Worm (Caenorhabditis elegans) whole organism, young adult: ENCODE measurements around the gene flp-9.

Experiments
- B0019.2 ChIP-seq: fragments of 200-800 bp; sonication (Bioruptor generic); conservative IDR thresholded peaks from 2 replicates; pipeline ENCODE4 v1.3.6; 2022; ENCODE audit warnings: missing genetic modification reagents, missing genetic modification characterization, missing compliant biosample characterization
- C06A6.2 ChIP-seq: fragments of 200-800 bp; sonication (Bioruptor generic); conservative IDR thresholded peaks from 2 replicates; pipeline ENCODE4 v1.3.6; 2022; ENCODE audit warnings: missing genetic modification characterization, missing compliant biosample characterization
- D2030.7 ChIP-seq: fragments of 200-800 bp; sonication (Bioruptor generic); IDR thresholded peaks from 2 replicates; pipeline ENCODE4 v1.3.6; 2022; ENCODE audit warnings: missing genetic modification reagents, missing genetic modification characterization, missing compliant biosample characterization
- F33H1.4 ChIP-seq: fragments of 200-800 bp; sonication (Bioruptor generic); IDR thresholded peaks from 2 replicates; pipeline ENCODE4 v1.3.6; 2022; ENCODE audit warnings: missing genetic modification reagents, missing genetic modification characterization, missing compliant biosample characterization
- F37B4.10 ChIP-seq: fragments of 200-800 bp; sonication (Bioruptor generic); IDR thresholded peaks from 2 replicates; pipeline ENCODE4 v1.3.6; 2022; ENCODE audit warnings: missing genetic modification characterization, missing compliant biosample characterization
- F39B2.1 ChIP-seq: fragments of 200-800 bp; sonication (Bioruptor generic); IDR thresholded peaks from 2 replicates; pipeline ENCODE4 v1.3.6; 2022; ENCODE audit warnings: missing genetic modification reagents, missing genetic modification characterization, missing compliant biosample characterization
- F52B5.7 ChIP-seq: sonication (generic microtip); optimal IDR thresholded peaks from 2 replicates; lab custom pipeline; 2016; ENCODE audit warnings: mild to moderate bottlenecking, missing genetic modification characterization, missing compliant biosample characterization
- F57A8.1 ChIP-seq: fragments of 200-800 bp; sonication (Bioruptor generic); optimal IDR thresholded peaks from 2 replicates; lab custom pipeline; 2018; ENCODE audit warnings: mild to moderate bottlenecking, missing genetic modification characterization, moderate library complexity, missing compliant biosample characterization
- F57C9.4 ChIP-seq: sonication (generic microtip); optimal IDR thresholded peaks from 2 replicates; lab custom pipeline; 2017; ENCODE audit warnings: mild to moderate bottlenecking, missing genetic modification characterization, missing compliant biosample characterization
- K11D2.4 ChIP-seq: fragments of 200-800 bp; sonication (Bioruptor generic); IDR thresholded peaks from 2 replicates; pipeline ENCODE4 v1.3.6; 2022; ENCODE audit warnings: missing genetic modification reagents, missing genetic modification characterization, missing compliant biosample characterization
- T07F8.4 ChIP-seq: sonication (generic microtip); optimal IDR thresholded peaks from 2 replicates; lab custom pipeline; 2016; ENCODE audit warnings: mild to moderate bottlenecking, missing genetic modification characterization, moderate library complexity, missing compliant biosample characterization
- Y53G8AR.9 ChIP-seq: fragments of 200-800 bp; sonication (Bioruptor generic); conservative IDR thresholded peaks from 2 replicates; pipeline ENCODE4 v1.3.6; 2022; ENCODE audit warnings: missing genetic modification reagents, missing genetic modification characterization, missing compliant biosample characterization
- akir-1 ChIP-seq: fragments of 200-800 bp; sonication (Bioruptor generic); optimal IDR thresholded peaks from 2 replicates; lab custom pipeline; 2018; ENCODE audit warnings: mild to moderate bottlenecking, missing genetic modification characterization, moderate library complexity, missing compliant biosample characterization
- ama-1 ChIP-seq, 3 experiments: fragments of 150-350 bp in 1 of 3; sonication (generic microtip) in 2 of 3; optimal IDR thresholded peaks; 2 replicates each; lab custom pipeline; 2014 to 2018; ENCODE audit warnings: missing biosample characterization in 2 of 3, missing genetic modification characterization in 2 of 3, missing genetic modification reagents in 2 of 3
- aptf-3 ChIP-seq: fragments of 200-800 bp; sonication (Bioruptor generic); IDR thresholded peaks from 2 replicates; pipeline ENCODE4 v1.3.6; 2022; ENCODE audit warnings: missing genetic modification characterization, missing compliant biosample characterization
- atf-7 ChIP-seq: sonication (generic microtip); optimal IDR thresholded peaks from 2 replicates; lab custom pipeline; 2017; ENCODE audit warnings: mild to moderate bottlenecking, missing genetic modification characterization, missing compliant biosample characterization
- attf-5 ChIP-seq: fragments of 200-800 bp; sonication (Bioruptor generic); optimal IDR thresholded peaks from 2 replicates; lab custom pipeline; 2018; ENCODE audit warnings: mild to moderate bottlenecking, missing genetic modification characterization, missing compliant biosample characterization
- attf-6 ChIP-seq: fragments of 200-800 bp; sonication (Bioruptor generic); IDR thresholded peaks from 2 replicates; pipeline ENCODE4 v1.3.6; 2022; ENCODE audit warnings: missing genetic modification reagents, missing genetic modification characterization, missing compliant biosample characterization
- bed-2 ChIP-seq: fragments of 200-800 bp; sonication (Bioruptor generic); IDR thresholded peaks from 2 replicates; pipeline ENCODE4 v1.3.6; 2022; ENCODE audit warnings: missing genetic modification reagents, missing genetic modification characterization, missing compliant biosample characterization
- cebp-1 ChIP-seq, 2 experiments: fragments of 200-800 bp in 1 of 2; sonication (Bioruptor generic) in 1 of 2; sonication (generic microtip) in 1 of 2; IDR thresholded peaks in 1 of 2; optimal IDR thresholded peaks in 1 of 2; 2 replicates each; pipeline versions ENCODE4 v1.3.6 to Lab custom; 2017 to 2022; ENCODE audit warnings: missing compliant biosample characterization in 2 of 2, missing genetic modification characterization in 2 of 2, mild to moderate bottlenecking in 1 of 2, missing genetic modification reagents in 1 of 2, moderate library complexity in 1 of 2
- ceh-27 ChIP-seq: fragments of 200-800 bp; sonication (Bioruptor generic); optimal IDR thresholded peaks from 2 replicates; lab custom pipeline; 2018; ENCODE audit warnings: mild to moderate bottlenecking, missing genetic modification characterization, moderate library complexity, missing compliant biosample characterization
- ceh-79 ChIP-seq: sonication (generic microtip); optimal IDR thresholded peaks from 2 replicates; lab custom pipeline; 2017; ENCODE audit warnings: mild to moderate bottlenecking, missing genetic modification characterization, missing compliant biosample characterization
- ceh-91 ChIP-seq: fragments of 200-800 bp; sonication (Bioruptor generic); IDR thresholded peaks from 2 replicates; pipeline ENCODE4 v1.3.6; 2022; ENCODE audit warnings: missing genetic modification reagents, missing genetic modification characterization, missing compliant biosample characterization
- dox-1 ChIP-seq: fragments of 200-800 bp; sonication (Bioruptor generic); IDR thresholded peaks from 2 replicates; pipeline ENCODE4 v1.3.6; 2022; ENCODE audit warnings: missing genetic modification reagents, missing genetic modification characterization, missing compliant biosample characterization
- egl-18 ChIP-seq: fragments of 200-800 bp; sonication (Bioruptor generic); IDR thresholded peaks from 2 replicates; pipeline ENCODE4 v1.3.6; 2022; ENCODE audit warnings: missing genetic modification reagents, missing genetic modification characterization, missing compliant biosample characterization
- egl-44 ChIP-seq: fragments of 200-800 bp; sonication (Bioruptor generic); IDR thresholded peaks from 2 replicates; pipeline ENCODE4 v1.3.6; 2022; ENCODE audit warnings: missing genetic modification reagents, missing genetic modification characterization, missing compliant biosample characterization
- egrh-3 ChIP-seq: fragments of 200-800 bp; sonication (Bioruptor generic); IDR thresholded peaks from 2 replicates; pipeline ENCODE4 v1.3.6; 2022; ENCODE audit warnings: missing genetic modification reagents, missing genetic modification characterization, missing compliant biosample characterization
- him-1 ChIP-seq: sonication (generic microtip); optimal IDR thresholded peaks from 2 replicates; lab custom pipeline; 2016; ENCODE audit warnings: missing genotype, missing genetic modification reagents, missing genetic modification characterization, missing compliant biosample characterization
- hmg-1.2 ChIP-seq: fragments of 200-800 bp; sonication (Bioruptor generic); IDR thresholded peaks from 2 replicates; pipeline ENCODE4 v1.3.6; 2022; ENCODE audit warnings: missing genetic modification reagents, missing genetic modification characterization, missing compliant biosample characterization
- lin-54 ChIP-seq: fragments of 200-800 bp; sonication (Bioruptor generic); optimal IDR thresholded peaks from 2 replicates; lab custom pipeline; 2018; ENCODE audit warnings: mild to moderate bottlenecking, missing genetic modification characterization, missing compliant biosample characterization
- lir-1 ChIP-seq: fragments of 200-800 bp; sonication (Bioruptor generic); conservative IDR thresholded peaks from 2 replicates; pipeline ENCODE4 v1.3.6; 2022; ENCODE audit warnings: missing genetic modification reagents, missing genetic modification characterization, missing compliant biosample characterization
- lsl-1 ChIP-seq: fragments of 200-800 bp; sonication (Bioruptor generic); optimal IDR thresholded peaks from 2 replicates; lab custom pipeline; 2018; ENCODE audit warnings: mild to moderate bottlenecking, missing genetic modification characterization, moderate library complexity, missing compliant biosample characterization
- lsy-27 ChIP-seq: sonication (generic microtip); optimal IDR thresholded peaks from 2 replicates; lab custom pipeline; 2017; ENCODE audit warnings: missing genetic modification characterization, mild to moderate bottlenecking, missing compliant biosample characterization, antibody characterized with exemption, missing genotype, borderline replicate concordance; ENCODE audit not compliant: insufficient read depth
- mcd-1 ChIP-seq: fragments of 200-800 bp; sonication (Bioruptor generic); IDR thresholded peaks from 2 replicates; pipeline ENCODE4 v1.3.6; 2022; ENCODE audit warnings: missing genetic modification reagents, missing genetic modification characterization, missing compliant biosample characterization
- mel-28 ChIP-seq: sonication (generic microtip); optimal IDR thresholded peaks from 2 replicates; lab custom pipeline; 2016; ENCODE audit warnings: borderline replicate concordance, mild to moderate bottlenecking, missing genetic modification characterization, missing compliant biosample characterization
- nfyb-1 ChIP-seq: fragments of 200-800 bp; sonication (Bioruptor generic); IDR thresholded peaks from 2 replicates; pipeline ENCODE4 v1.3.6; 2022; ENCODE audit warnings: missing genetic modification reagents, missing genetic modification characterization, missing compliant biosample characterization
- nhr-27 ChIP-seq: fragments of 200-800 bp; sonication (Bioruptor generic); optimal IDR thresholded peaks from 2 replicates; lab custom pipeline; 2018; ENCODE audit warnings: mild to moderate bottlenecking, missing genetic modification characterization, moderate library complexity, missing compliant biosample characterization
- repo-1 ChIP-seq: sonication (generic microtip); optimal IDR thresholded peaks from 2 replicates; lab custom pipeline; 2017; ENCODE audit warnings: mild to moderate bottlenecking, missing genetic modification characterization, missing compliant biosample characterization
- sea-2 ChIP-seq: fragments of 200-800 bp; sonication (Bioruptor generic); IDR thresholded peaks from 2 replicates; pipeline ENCODE4 v1.3.6; 2022; ENCODE audit warnings: missing genetic modification characterization, missing compliant biosample characterization
- snpc-1.1 ChIP-seq: sonication (generic microtip); optimal IDR thresholded peaks from 2 replicates; lab custom pipeline; 2017; ENCODE audit warnings: missing genetic modification characterization, mild to moderate bottlenecking, missing compliant biosample characterization, antibody characterized with exemption, moderate library complexity, missing genotype, missing genetic modification reagents; ENCODE audit not compliant: insufficient read depth
- snpc-1.3 ChIP-seq: sonication (generic microtip); optimal IDR thresholded peaks from 2 replicates; lab custom pipeline; 2017; ENCODE audit warnings: missing genetic modification characterization, mild to moderate bottlenecking, missing compliant biosample characterization, antibody characterized with exemption, moderate library complexity, missing genotype, missing genetic modification reagents; ENCODE audit not compliant: insufficient read depth
- somi-1 ChIP-seq: fragments of 200-800 bp; sonication (Bioruptor generic); optimal IDR thresholded peaks from 2 replicates; lab custom pipeline; 2018; ENCODE audit warnings: mild to moderate bottlenecking, missing genetic modification characterization, missing compliant biosample characterization
- tbx-9 ChIP-seq: sonication (generic microtip); optimal IDR thresholded peaks from 2 replicates; lab custom pipeline; 2016; ENCODE audit warnings: borderline replicate concordance, missing genetic modification characterization, inconsistent platforms, missing compliant biosample characterization
- tlf-1 ChIP-seq: fragments of 200-800 bp; sonication (Bioruptor generic); optimal IDR thresholded peaks from 2 replicates; lab custom pipeline; 2018; ENCODE audit warnings: mild to moderate bottlenecking, missing genetic modification characterization, missing compliant biosample characterization
- xnd-1 ChIP-seq: sonication (generic microtip); optimal IDR thresholded peaks from 2 replicates; lab custom pipeline; 2016; ENCODE audit warnings: missing genotype, missing genetic modification reagents, missing genetic modification characterization, missing compliant biosample characterization
- ztf-25 ChIP-seq: fragments of 200-800 bp; sonication (Bioruptor generic); IDR thresholded peaks from 2 replicates; pipeline ENCODE4 v1.3.6; 2022; ENCODE audit warnings: missing genetic modification reagents, missing genetic modification characterization, missing compliant biosample characterization

Gene flp-9

DNA sequence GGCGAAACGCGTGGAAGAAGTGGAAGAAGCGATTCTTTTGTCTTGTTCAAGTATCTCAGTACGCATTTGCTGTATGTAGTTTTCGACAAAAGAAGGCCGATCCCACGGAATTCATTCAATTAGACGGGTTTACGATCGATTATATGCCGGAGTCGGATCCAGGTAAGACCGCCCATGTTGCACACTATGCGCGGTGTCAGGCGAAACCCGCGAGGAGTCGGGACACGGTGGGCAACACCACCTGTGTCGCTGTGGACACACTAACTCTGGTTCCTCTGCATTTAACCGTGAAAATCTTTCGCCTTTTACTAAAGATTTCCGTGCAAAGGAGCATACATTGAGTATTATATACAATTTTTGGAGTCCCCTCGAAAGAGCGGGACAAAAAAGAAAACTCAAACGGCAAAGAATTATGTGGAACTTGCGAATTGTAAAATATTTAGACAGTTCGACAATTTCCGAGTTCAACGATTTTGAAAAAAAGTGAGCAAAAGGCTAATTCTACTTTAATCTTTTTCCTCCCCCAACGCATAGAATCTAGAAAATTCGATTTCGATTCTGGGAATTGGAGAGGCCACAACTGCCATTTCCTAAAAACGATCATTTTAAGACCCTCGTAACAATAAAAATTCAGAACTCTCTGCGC, 24.6 kb upstream of the flp-9 start (continued):
- TF ChIP-seq mcd-1 (peak; percentile 58), lsl-1 (GFP tag; lab: Kevin White, UChicago) (peak; percentile 65), ama-1 (optimal IDR thresholded peaks at IDR 0.05; lab: Kevin White, UChicago) (no peak), ama-1 (GFP tag; optimal IDR thresholded peaks at IDR 0.05; lab: Kevin White, UChicago) (no peak), repo-1 (tag; lab: Kevin White, UChicago) (no peak), him-1 (tag; lab: Kevin White, UChicago) (peak; percentile 81), lsy-27 (no peak), xnd-1 (tag; lab: Kevin White, UChicago) (peak; percentile 1), attf-6 (peak; percentile 95), ceh-79 (tag; lab: Kevin White, UChicago) (no peak), ceh-91 (GFP tag; lab: Robert Waterston, UW) (peak; percentile 40; the same call in 1 of the 2 replicates), egrh-3 (GFP tag; lab: Robert Waterston, UW) (no peak), F39B2.1 (GFP tag; lab: Robert Waterston, UW) (no peak), bed-2 (GFP tag; lab: Robert Waterston, UW) (no peak), F37B4.10 (GFP tag; lab: Robert Waterston, UW) (no peak), B0019.2 (0 out of 2 replicates have a peak, but pooled peaks have one; percentile 31), tbx-9 (tag; lab: Kevin White, UChicago) (no peak), F33H1.4 (GFP tag; lab: Robert Waterston, UW) (peak; percentile 60), K11D2.4 (GFP tag; lab: Robert Waterston, UW) (no peak), akir-1 (no peak), egl-18 (no peak), sea-2 (no peak), T07F8.4 (tag; lab: Kevin White, UChicago) (no peak), C06A6.2 (GFP tag; lab: Robert Waterston, UW) (no peak), ztf-25 (GFP tag; lab: Robert Waterston, UW) (no peak), ceh-27 (GFP tag; lab: Kevin White, UChicago) (no peak), atf-7 (tag; lab: Kevin White, UChicago) (no peak), somi-1 (no peak), D2030.7 (GFP tag; lab: Robert Waterston, UW) (peak; percentile 94), lin-54 (peak; percentile 34), tlf-1 (GFP tag; lab: Kevin White, UChicago) (no peak), Y53G8AR.9 (no peak), hmg-1.2 (peak; percentile 97), dox-1 (GFP tag; lab: Robert Waterston, UW) (no peak; the same call in 1 of the 2 replicates), F57A8.1 (GFP tag; lab: Kevin White, UChicago) (no peak), attf-5 (GFP tag; lab: Kevin White, UChicago) (no peak), snpc-1.3 (peak; percentile 71), nfyb-1 (peak; percentile 69; the same call in 1 of the 2 replicates), nhr-27 (tag; lab: Kevin White, UChicago) (no peak), F57C9.4 (tag; lab: Kevin White, UChicago) (no peak), egl-44 (GFP tag; lab: Robert Waterston, UW) (no peak), cebp-1 (GFP tag; IDR thresholded peaks at IDR 0.05; lab: Robert Waterston, UW) (no peak), cebp-1 (tag; optimal IDR thresholded peaks at IDR 0.05; lab: Kevin White, UChicago) (no peak), snpc-1.1 (tag; lab: Kevin White, UChicago) (peak; percentile 93), lir-1 (no peak), aptf-3 (GFP tag; lab: Robert Waterston, UW) (no peak), F52B5.7 (no peak), mel-28 (tag; lab: Kevin White, UChicago) (no peak)
